Worm (Caenorhabditis elegans) whole organism, L4 larva: ENCODE results near the gene gcy-34.

ENCODE experiments used
- D1046.2 ChIP-seq: fragments of 200-800 bp; sonication (Bioruptor generic); IDR thresholded peaks from 2 replicates; pipeline ENCODE4 v1.3.6; 2022; ENCODE audit warnings: missing genetic modification characterization, missing compliant biosample characterization
- T20F7.1 ChIP-seq: fragments of 200-800 bp; sonication (Bioruptor generic); optimal IDR thresholded peaks from 2 replicates; lab custom pipeline; 2018; ENCODE audit warnings: mild to moderate bottlenecking, missing genetic modification characterization, missing compliant biosample characterization
- Y5F2A.4 ChIP-seq: fragments of 200-800 bp; sonication (Bioruptor generic); optimal IDR thresholded peaks from 2 replicates; lab custom pipeline; 2018; ENCODE audit warnings: mild to moderate bottlenecking, missing genetic modification characterization, missing compliant biosample characterization
- aha-1 ChIP-seq: fragments of 150-350 bp; peaks from one replicate; lab custom pipeline; 2014; ENCODE audit warnings: missing biosample characterization, missing genetic modification characterization
- aly-2 ChIP-seq: sonication (generic microtip); optimal IDR thresholded peaks from 2 replicates; lab custom pipeline; 2018; ENCODE audit warnings: missing biosample characterization, missing genetic modification characterization
- attf-4 ChIP-seq: sonication (generic microtip); optimal IDR thresholded peaks from 3 replicates; lab custom pipeline; 2017; ENCODE audit warnings: missing biosample characterization, missing genetic modification characterization
- ceh-32 ChIP-seq: sonication (generic microtip); optimal IDR thresholded peaks from 2 replicates; lab custom pipeline; 2016; ENCODE audit warnings: mild to moderate bottlenecking, missing genetic modification characterization, missing compliant biosample characterization; ENCODE audit not compliant: poor library complexity
- ceh-44 ChIP-seq: fragments of 200-800 bp; sonication (Bioruptor generic); IDR thresholded peaks from 2 replicates; pipeline ENCODE4 v1.3.6; 2022; ENCODE audit warnings: missing genetic modification reagents, missing genetic modification characterization, missing compliant biosample characterization
- ceh-62 ChIP-seq: sonication (generic microtip); optimal IDR thresholded peaks from 2 replicates; lab custom pipeline; 2017; ENCODE audit warnings: missing biosample characterization, missing genetic modification characterization
- cey-2 ChIP-seq: sonication (generic microtip); optimal IDR thresholded peaks from 3 replicates; lab custom pipeline; 2017; ENCODE audit warnings: missing genetic modification characterization, mild to moderate bottlenecking, missing compliant biosample characterization, antibody characterized with exemption, borderline replicate concordance; ENCODE audit not compliant: insufficient read depth
- dmd-6 ChIP-seq: fragments of 200-800 bp; sonication (Bioruptor generic); IDR thresholded peaks from 2 replicates; pipeline ENCODE4 v1.3.6; 2022; ENCODE audit warnings: missing genetic modification reagents, missing genetic modification characterization, missing compliant biosample characterization
- dmd-8 ChIP-seq: fragments of 200-800 bp; sonication (Bioruptor generic); IDR thresholded peaks from 2 replicates; pipeline ENCODE4 v1.3.6; 2022; ENCODE audit warnings: missing genetic modification characterization, missing compliant biosample characterization
- duxl-1 ChIP-seq: sonication (generic microtip); optimal IDR thresholded peaks from 2 replicates; lab custom pipeline; 2016; ENCODE audit warnings: mild to moderate bottlenecking, missing genetic modification characterization, moderate library complexity, missing compliant biosample characterization; ENCODE audit not compliant: poor library complexity
- dve-1 ChIP-seq: sonication (generic microtip); optimal IDR thresholded peaks from 2 replicates; lab custom pipeline; 2017; ENCODE audit warnings: antibody characterized with exemption, mild to moderate bottlenecking, missing genetic modification characterization, missing compliant biosample characterization; ENCODE audit not compliant: insufficient read depth
- egl-27 ChIP-seq: sonication (generic microtip); optimal IDR thresholded peaks from 3 replicates; lab custom pipeline; 2017; ENCODE audit warnings: missing biosample characterization, missing genetic modification reagents, missing genetic modification characterization
- hmg-1.1 ChIP-seq: fragments of 200-800 bp; sonication (Bioruptor generic); IDR thresholded peaks from 2 replicates; pipeline ENCODE4 v1.3.6; 2022; ENCODE audit warnings: missing genetic modification reagents, missing genetic modification characterization, missing compliant biosample characterization
- jun-1 ChIP-seq: fragments of 150-350 bp; optimal IDR thresholded peaks from 2 replicates; lab custom pipeline; 2014; ENCODE audit warnings: missing biosample characterization, missing genetic modification reagents, missing genetic modification characterization
- lim-7 ChIP-seq: fragments of 200-800 bp; sonication (Bioruptor generic); IDR thresholded peaks from 2 replicates; pipeline ENCODE4 v1.3.6; 2022; ENCODE audit warnings: missing genetic modification characterization, missing compliant biosample characterization
- lin-1 ChIP-seq: fragments of 200-800 bp; sonication (Bioruptor generic); IDR thresholded peaks from 2 replicates; pipeline ENCODE4 v1.3.6; 2022; ENCODE audit warnings: missing genetic modification reagents, missing genetic modification characterization, missing compliant biosample characterization
- lin-39 ChIP-seq: fragments of 150-350 bp; optimal IDR thresholded peaks from 2 replicates; lab custom pipeline; 2014; ENCODE audit warnings: missing biosample characterization, missing genetic modification reagents, missing genetic modification characterization
- lsy-2 ChIP-seq, 2 experiments: fragments of 150-350 bp in 1 of 2; sonication (generic microtip) in 1 of 2; optimal IDR thresholded peaks; 2 replicates each; lab custom pipeline; 2014 to 2017; ENCODE audit warnings: missing biosample characterization in 2 of 2, missing genetic modification characterization in 2 of 2
- mdl-1 ChIP-seq, 2 experiments: fragments of 150-350 bp in 1 of 2; sonication (generic microtip) in 1 of 2; optimal IDR thresholded peaks; 2 replicates each; lab custom pipeline; 2014 to 2017; ENCODE audit warnings: missing biosample characterization in 2 of 2, missing genetic modification characterization in 2 of 2
- mdt-29 ChIP-seq: fragments of 200-800 bp; sonication (Bioruptor generic); IDR thresholded peaks from 2 replicates; pipeline ENCODE4 v1.3.6; 2022; ENCODE audit warnings: missing genetic modification reagents, missing genetic modification characterization, missing compliant biosample characterization
- mep-1 ChIP-seq: fragments of 150-350 bp; sonication (generic microtip); optimal IDR thresholded peaks from 3 replicates; lab custom pipeline; 2014; ENCODE audit warnings: missing biosample characterization, missing genetic modification characterization
- mxl-2 ChIP-seq: fragments of 200-800 bp; sonication (Bioruptor generic); conservative IDR thresholded peaks from 2 replicates; pipeline ENCODE4 v1.3.6; 2022; ENCODE audit warnings: missing genetic modification reagents, missing genetic modification characterization, missing compliant biosample characterization
- mxl-3 ChIP-seq: fragments of 200-800 bp; sonication (Bioruptor generic); optimal IDR thresholded peaks from 2 replicates; lab custom pipeline; 2018; ENCODE audit warnings: mild to moderate bottlenecking, missing genetic modification characterization, missing compliant biosample characterization
- nhr-10 ChIP-seq: fragments of 150-350 bp; optimal IDR thresholded peaks from 2 replicates; lab custom pipeline; 2014; ENCODE audit warnings: missing biosample characterization, missing genetic modification characterization
- nhr-102 ChIP-seq: sonication (generic microtip); optimal IDR thresholded peaks from 2 replicates; lab custom pipeline; 2016; ENCODE audit warnings: mild to moderate bottlenecking, missing genetic modification characterization, moderate library complexity, missing compliant biosample characterization
- nhr-237 ChIP-seq: sonication (generic microtip); optimal IDR thresholded peaks from 2 replicates; lab custom pipeline; 2017; ENCODE audit warnings: missing biosample characterization, missing genetic modification characterization
- nhr-25 ChIP-seq: sonication (generic microtip); optimal IDR thresholded peaks from 2 replicates; lab custom pipeline; 2017; ENCODE audit warnings: missing genetic modification characterization, mild to moderate bottlenecking, missing compliant biosample characterization, antibody characterized with exemption, moderate library complexity, borderline replicate concordance; ENCODE audit not compliant: insufficient read depth
- nhr-28 ChIP-seq: fragments of 150-350 bp; optimal IDR thresholded peaks from 2 replicates; lab custom pipeline; 2014; ENCODE audit warnings: missing biosample characterization, missing genetic modification characterization
- nhr-48 ChIP-seq: sonication (generic microtip); optimal IDR thresholded peaks from 2 replicates; lab custom pipeline; 2016; ENCODE audit warnings: mild to moderate bottlenecking, missing genetic modification characterization, missing compliant biosample characterization
- nhr-6 ChIP-seq: fragments of 150-350 bp; optimal IDR thresholded peaks from 2 replicates; lab custom pipeline; 2014; ENCODE audit warnings: missing biosample characterization, missing genetic modification characterization
- nhr-77 ChIP-seq: fragments of 150-350 bp; optimal IDR thresholded peaks from 2 replicates; lab custom pipeline; 2014; ENCODE audit warnings: missing biosample characterization, missing genetic modification characterization
- pqm-1 ChIP-seq: sonication (generic microtip); optimal IDR thresholded peaks from 2 replicates; lab custom pipeline; 2017; ENCODE audit warnings: missing biosample characterization, missing genetic modification characterization
- saeg-2 ChIP-seq: fragments of 200-800 bp; sonication (Bioruptor generic); IDR thresholded peaks from 2 replicates; pipeline ENCODE4 v1.3.6; 2022; ENCODE audit warnings: missing genetic modification reagents, missing genetic modification characterization, missing compliant biosample characterization
- spr-1 ChIP-seq: sonication (generic microtip); optimal IDR thresholded peaks from 2 replicates; lab custom pipeline; 2016; ENCODE audit warnings: mild to moderate bottlenecking, missing genetic modification characterization, missing compliant biosample characterization
- spr-3 ChIP-seq: fragments of 200-800 bp; sonication (Bioruptor generic); optimal IDR thresholded peaks from 2 replicates; lab custom pipeline; 2018; ENCODE audit warnings: mild to moderate bottlenecking, missing genetic modification characterization, missing compliant biosample characterization
- unc-130 ChIP-seq: sonication (generic microtip); optimal IDR thresholded peaks from 2 replicates; lab custom pipeline; 2016; ENCODE audit warnings: missing genetic modification reagents, missing genetic modification characterization, missing compliant biosample characterization
- unc-39 ChIP-seq: sonication (generic microtip); optimal IDR thresholded peaks from 2 replicates; lab custom pipeline; 2017; ENCODE audit warnings: missing biosample characterization, missing genetic modification characterization
- unc-62 ChIP-seq, 3 experiments: fragments of 150-350 bp in 1 of 3; sonication (generic microtip); optimal IDR thresholded peaks in 2 of 3; peaks in 1 of 3; 1 replicate in 1 of 3; 2 replicates in 2 of 3; lab custom pipeline; 2014 to 2017; ENCODE audit warnings: missing biosample characterization in 3 of 3, missing genetic modification characterization in 3 of 3, missing genetic modification reagents in 3 of 3, missing genotype in 1 of 3
- ztf-7 ChIP-seq: fragments of 150-350 bp; optimal IDR thresholded peaks from 2 replicates; lab custom pipeline; 2014; ENCODE audit warnings: missing biosample characterization, missing genetic modification characterization

The gcy-34 gene

DNA sequence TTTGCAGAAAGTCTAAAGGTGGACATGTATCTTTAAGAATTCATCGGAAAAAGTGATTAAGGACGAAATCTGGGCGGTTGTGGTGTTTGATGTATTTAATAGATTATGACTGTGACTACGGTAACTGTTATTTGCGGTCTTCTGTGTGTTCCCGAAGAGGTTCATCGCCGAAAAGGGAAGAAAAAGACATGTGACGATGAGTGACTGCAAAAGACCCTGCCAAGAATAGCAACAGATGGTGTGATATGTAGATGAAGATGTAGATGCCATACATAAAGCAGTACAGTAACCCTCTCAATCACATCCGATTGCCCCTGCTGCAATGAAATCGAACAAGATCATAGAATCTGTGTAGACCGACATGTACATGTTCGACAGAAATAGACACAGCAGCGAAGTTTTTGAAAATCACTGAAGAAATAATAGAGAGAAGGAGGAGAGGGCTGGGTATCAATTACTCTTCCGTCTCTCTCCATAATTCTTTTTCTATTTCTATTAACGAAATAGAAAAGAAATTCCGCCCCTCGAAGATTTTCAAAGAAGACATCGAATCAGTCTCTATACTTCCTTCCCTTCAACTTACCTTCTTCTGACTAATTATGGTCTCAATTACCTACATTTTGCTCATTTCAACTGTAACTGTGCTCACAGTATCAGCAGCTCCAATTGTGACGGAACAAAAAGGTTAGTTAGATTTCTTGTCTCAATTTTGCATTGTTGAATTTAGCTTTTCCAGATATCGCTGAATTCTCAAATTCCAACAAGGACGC is 26.7 kb downstream of the gcy-34 start, which contains the start of gene F32H5.3:
Gene F32H5.3, plus strand, starts transcription at position 513 of the 770 bp plus-strand sequence.
- TF ChIP-seq nhr-237 (tag; lab: Kevin White, UChicago) (no peak), lin-39 (tag; lab: Kevin White, UChicago) (no peak), attf-4 (tag; lab: Kevin White, UChicago) (no peak), lsy-2 (tag; optimal IDR thresholded peaks at IDR 0.05; lab: Kevin White, UChicago) (peak in 1 of 2 experiments; percentile 37), nhr-48 (tag; lab: Kevin White, UChicago) (no peak), hmg-1.1 (GFP tag; lab: Robert Waterston, UW) (no peak), lin-1 (GFP tag; lab: Robert Waterston, UW) (no peak), nhr-6 (tag; lab: Kevin White, UChicago) (no peak), spr-3 (GFP tag; lab: Kevin White, UChicago) (no peak), egl-27 (tag; lab: Kevin White, UChicago) (no peak), unc-39 (no peak), duxl-1 (no peak), nhr-25 (peak; percentile 0), ceh-44 (GFP tag; lab: Robert Waterston, UW) (no peak), ceh-62 (tag; lab: Kevin White, UChicago) (no peak), unc-62 (GFP tag; optimal IDR thresholded peaks at IDR 0.05 in 1 of 2; lab: Kevin White, UChicago) (peak in 1 of 2 experiments; percentile 97), unc-62 (tag; optimal IDR thresholded peaks at IDR 0.05; lab: Kevin White, UChicago) (no peak), mxl-3 (GFP tag; lab: Kevin White, UChicago) (peak; percentile 35), nhr-10 (no peak), nhr-28 (peak; percentile 63), mdl-1 (tag; optimal IDR thresholded peaks at IDR 0.05; lab: Kevin White, UChicago) (peak in 1 of 2 experiments; percentile 44), unc-130 (GFP tag; lab: Kevin White, UChicago) (no peak), saeg-2 (GFP tag; lab: Robert Waterston, UW) (no peak), mxl-2 (GFP tag; lab: Robert Waterston, UW) (no peak), nhr-102 (tag; lab: Kevin White, UChicago) (no peak), nhr-77 (tag; lab: Kevin White, UChicago) (no peak), D1046.2 (GFP tag; lab: Robert Waterston, UW) (no peak), lim-7 (GFP tag; lab: Robert Waterston, UW) (no peak), jun-1 (tag; lab: Kevin White, UChicago) (no peak), T20F7.1 (GFP tag; lab: Kevin White, UChicago) (no peak)

DNA sequence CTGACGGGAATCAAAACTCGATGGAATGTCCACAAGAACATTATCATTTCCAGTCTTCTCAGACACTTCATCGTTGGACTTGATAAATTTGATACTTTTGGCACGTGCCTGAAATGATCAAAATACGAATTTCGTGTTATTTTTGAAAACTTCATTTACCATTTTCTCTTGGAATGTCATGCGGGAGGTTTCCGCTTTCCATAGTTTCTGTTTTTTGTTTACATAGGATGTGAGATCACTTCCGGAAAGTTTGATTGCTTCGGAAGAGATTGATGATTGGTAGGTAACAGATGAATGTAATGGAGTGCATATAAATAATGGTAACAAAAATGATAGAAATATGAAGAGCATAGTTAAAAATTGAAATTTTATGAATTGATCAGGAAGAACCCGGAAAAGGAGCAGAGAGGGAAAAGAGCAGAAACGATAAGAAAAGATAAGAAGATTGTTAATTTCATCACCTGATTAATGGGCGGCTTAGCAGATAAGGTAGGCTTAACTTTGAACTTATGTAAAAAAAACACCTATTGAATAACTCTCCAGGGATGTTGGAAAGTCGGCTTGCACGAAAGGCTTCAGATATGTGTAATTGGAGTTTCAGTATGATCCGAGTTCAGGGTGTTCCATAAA is 27.9 kb downstream of the gcy-34 start, which contains the start of gene F32H5.1:
Gene F32H5.1, minus strand, starts transcription at position 386 of the 630 bp plus-strand sequence.
- peak in 1 of 2 experiments; percentile 11 for TF ChIP-seq lsy-2 (tag; optimal IDR thresholded peaks at IDR 0.05; lab: Kevin White, UChicago)
- TF ChIP-seq ztf-7: peak; percentile 81
- peak; percentile 67 for TF ChIP-seq dmd-6
- TF ChIP-seq Y5F2A.4 (GFP tag; lab: Kevin White, UChicago): no peak
- no peak for TF ChIP-seq mep-1
- no peak for TF ChIP-seq ceh-32 (tag; lab: Kevin White, UChicago)
- no peak for TF ChIP-seq dmd-8 (GFP tag; lab: Robert Waterston, UW)
- peak; percentile 18 for TF ChIP-seq aha-1 (tag; lab: Kevin White, UChicago)
- no peak for TF ChIP-seq mdt-29 (GFP tag; lab: Robert Waterston, UW)
- no peak for TF ChIP-seq cey-2 (tag; lab: Kevin White, UChicago)
- no peak for TF ChIP-seq spr-1 (tag; lab: Kevin White, UChicago)
- TF ChIP-seq dve-1 (tag; lab: Kevin White, UChicago): peak; percentile 31
- TF ChIP-seq aly-2 (tag; lab: Kevin White, UChicago): no peak
- TF ChIP-seq nhr-28: peak; percentile 42
- no peak for TF ChIP-seq mdl-1 (tag; optimal IDR thresholded peaks at IDR 0.05; lab: Kevin White, UChicago)
- peak; percentile 88 for TF ChIP-seq pqm-1 (tag; lab: Kevin White, UChicago)
